ENCODE assay signal across 5 worm cellular contexts in the genomic region with DNA sequence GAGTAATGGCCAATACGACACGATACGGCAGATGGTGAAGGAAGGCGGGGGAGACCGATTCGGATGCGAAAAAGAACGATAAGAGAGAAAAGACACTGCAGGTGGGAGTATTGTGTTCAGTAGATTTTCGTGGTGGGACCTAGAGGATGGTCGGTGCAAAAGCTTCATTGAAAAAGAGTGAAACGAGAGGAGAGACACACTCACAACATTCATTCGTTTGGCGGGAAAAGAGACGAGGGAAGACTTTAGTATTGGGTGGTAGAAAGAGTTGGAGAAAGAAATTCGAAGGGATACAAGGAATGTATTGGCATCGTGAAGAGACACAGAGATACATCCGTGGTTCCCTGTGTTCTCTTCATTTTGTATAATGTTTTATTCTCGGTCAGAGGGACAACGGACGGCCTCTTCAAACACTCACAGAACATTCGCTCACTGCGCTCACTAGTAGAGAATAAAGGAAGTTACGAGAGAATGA.
A peak's percentile ranks its signal among the peaks of the same experiment; 100 is the strongest.
TF ChIP-seq lines count a peak whose summit lies in the region.

No protein-coding gene starts in this region.

TF ChIP-seq in whole organism, L1 larva, 84 proteins besides CTCF, POLR2A, EP300 and RAD21 (continues in another document):
- TF ChIP-seq mab-9 (GFP tag; IDR thresholded peaks at IDR 0.05; lab: Robert Waterston, UW) (no peak), mep-1 (tag; optimal IDR thresholded peaks at IDR 0.05; lab: Kevin White, UChicago) (peak; percentile 82), aha-1 (tag; optimal IDR thresholded peaks at IDR 0.05; lab: Kevin White, UChicago) (no peak), ces-1 (GFP tag; optimal IDR thresholded peaks at IDR 0.05; lab: Kevin White, UChicago) (no peak), aly-2 (tag; optimal IDR thresholded peaks at IDR 0.05; lab: Kevin White, UChicago) (peak; percentile 77), nhr-90 (tag; optimal IDR thresholded peaks at IDR 0.05; lab: Kevin White, UChicago; ENCODE audit: poor library complexity) (peak; percentile 63), skn-1 (tag; optimal IDR thresholded peaks at IDR 0.05; lab: Kevin White, UChicago) (peak; percentile 19), ceh-8 (GFP tag; optimal IDR thresholded peaks at IDR 0.05; lab: Kevin White, UChicago) (peak; percentile 10), zip-4 (GFP tag; optimal IDR thresholded peaks at IDR 0.05; lab: Kevin White, UChicago) (peak; percentile 10), nhr-19 (GFP tag; conservative IDR thresholded peaks at IDR 0.05; lab: Robert Waterston, UW) (peak; percentile 75), unc-130 (tag; optimal IDR thresholded peaks at IDR 0.05; lab: Kevin White, UChicago) (peak; percentile 42), F16B12.6 (tag; optimal IDR thresholded peaks at IDR 0.05; lab: Kevin White, UChicago) (peak; percentile 16), nhr-71 (tag; optimal IDR thresholded peaks at IDR 0.05; lab: Kevin White, UChicago) (peak; percentile 87), fkh-8 (tag; optimal IDR thresholded peaks at IDR 0.05; lab: Kevin White, UChicago) (peak; percentile 80), rnt-1 (tag; optimal IDR thresholded peaks at IDR 0.05; lab: Kevin White, UChicago) (peak; percentile 65), mdl-1 (tag; optimal IDR thresholded peaks at IDR 0.05; lab: Kevin White, UChicago) (peak in 1 of 2 experiments; percentile 51), jun-1 (tag; optimal IDR thresholded peaks at IDR 0.05; lab: Kevin White, UChicago) (peak; percentile 50)

TF ChIP-seq in whole organism, L3 larva, 47 proteins besides CTCF, POLR2A, EP300 and RAD21 (continues in another document):
- no peak for TF ChIP-seq ZK546.5 (tag; optimal IDR thresholded peaks at IDR 0.05; lab: Kevin White, UChicago)
- TF ChIP-seq lin-15B (tag; optimal IDR thresholded peaks at IDR 0.05; lab: Kevin White, UChicago) = peak; percentile 87
- peak; percentile 80 for TF ChIP-seq jun-1 (tag; optimal IDR thresholded peaks at IDR 0.05; lab: Kevin White, UChicago)
- TF ChIP-seq eor-1 (tag; optimal IDR thresholded peaks at IDR 0.05; lab: Kevin White, UChicago) = no peak
- no peak for TF ChIP-seq daf-12 (tag; optimal IDR thresholded peaks at IDR 0.05; lab: Kevin White, UChicago)
- peak; percentile 59 for TF ChIP-seq ama-1 (optimal IDR thresholded peaks at IDR 0.05; lab: Kevin White, UChicago)
- no peak for TF ChIP-seq nhr-77 (tag; optimal IDR thresholded peaks at IDR 0.05; lab: Kevin White, UChicago)
- TF ChIP-seq fkh-10 (GFP tag; optimal IDR thresholded peaks at IDR 0.05; lab: Kevin White, UChicago) = peak; percentile 11
- no peak for TF ChIP-seq aly-2 (tag; optimal IDR thresholded peaks at IDR 0.05; lab: Kevin White, UChicago)
- peak; percentile 70 for TF ChIP-seq snpc-4 (tag; optimal IDR thresholded peaks at IDR 0.05; lab: Kevin White, UChicago)
- TF ChIP-seq ztf-11 (tag; optimal IDR thresholded peaks at IDR 0.05; lab: Kevin White, UChicago) = no peak
- TF ChIP-seq pha-4 (tag; optimal IDR thresholded peaks at IDR 0.05; lab: Kevin White, UChicago) = peak; percentile 82
- no peak for TF ChIP-seq nhr-76 (tag; optimal IDR thresholded peaks at IDR 0.05; lab: Kevin White, UChicago)
- peak; percentile 67 for TF ChIP-seq lin-39 (tag; optimal IDR thresholded peaks at IDR 0.05; lab: Kevin White, UChicago)
- TF ChIP-seq nhr-43 (tag; optimal IDR thresholded peaks at IDR 0.05; lab: Kevin White, UChicago; ENCODE audit: poor library complexity, severe bottlenecking) = peak; percentile 51
- peak; percentile 7 for TF ChIP-seq nhr-11 (tag; optimal IDR thresholded peaks at IDR 0.05; lab: Kevin White, UChicago)
- no peak for TF ChIP-seq unc-39 (tag; optimal IDR thresholded peaks at IDR 0.05; lab: Kevin White, UChicago)
- TF ChIP-seq nhr-25 (tag; optimal IDR thresholded peaks at IDR 0.05; lab: Kevin White, UChicago) = peak; percentile 73

TF ChIP-seq in whole organism, early embryonic, 17 proteins besides CTCF, POLR2A, EP300 and RAD21:
- TF ChIP-seq hmg-4 (GFP tag; optimal IDR thresholded peaks at IDR 0.05; lab: Kevin White, UChicago) (peak; percentile 78), tra-4 (tag; optimal IDR thresholded peaks at IDR 0.05; lab: Kevin White, UChicago) (no peak), F13C5.2 (tag; optimal IDR thresholded peaks at IDR 0.05; lab: Kevin White, UChicago) (peak; percentile 49), aly-1 (tag; optimal IDR thresholded peaks at IDR 0.05; lab: Kevin White, UChicago) (peak; percentile 72), flt-1 (GFP tag; IDR thresholded peaks at IDR 0.05; lab: Robert Waterston, UW) (no peak)
TF ChIP-seq in whole organism, early embryonic: peak in this region for 3.

TF ChIP-seq in whole organism, midembryonic, 9 proteins besides CTCF, POLR2A, EP300 and RAD21:
- TF ChIP-seq T22C8.4 (GFP tag; IDR thresholded peaks at IDR 0.05; lab: Robert Waterston, UW) = no peak
- no peak for TF ChIP-seq tab-1 (GFP tag; IDR thresholded peaks at IDR 0.05; lab: Robert Waterston, UW)
- TF ChIP-seq med-1 (GFP tag; optimal IDR thresholded peaks at IDR 0.05; lab: Kevin White, UChicago; ENCODE audit: insufficient read depth) = no peak
- TF ChIP-seq cog-1 (tag; optimal IDR thresholded peaks at IDR 0.05; lab: Kevin White, UChicago) = peak; percentile 67
- no peak for TF ChIP-seq ztf-23 (GFP tag; IDR thresholded peaks at IDR 0.05; lab: Robert Waterston, UW)
- peak; percentile 27; the same call in 1 of the 2 replicates for TF ChIP-seq ztf-29 (GFP tag; IDR thresholded peaks at IDR 0.05; lab: Robert Waterston, UW)
- TF ChIP-seq ref-1 (GFP tag; conservative IDR thresholded peaks at IDR 0.05; lab: Robert Waterston, UW) = no peak
- TF ChIP-seq flt-1 (GFP tag; IDR thresholded peaks at IDR 0.05; lab: Robert Waterston, UW) = peak; percentile 68
- TF ChIP-seq klf-2 (GFP tag; conservative IDR thresholded peaks at IDR 0.05; lab: Robert Waterston, UW) = no peak

TF ChIP-seq in whole organism, young adult, 124 proteins besides CTCF, POLR2A, EP300 and RAD21 (continues in another document):
- TF ChIP-seq sea-2 (GFP tag; IDR thresholded peaks at IDR 0.05; lab: Robert Waterston, UW) = no peak
- TF ChIP-seq gei-17 (GFP tag; optimal IDR thresholded peaks at IDR 0.05; lab: Kevin White, UChicago) = peak; percentile 8
- TF ChIP-seq B0261.1 (tag; optimal IDR thresholded peaks at IDR 0.05; lab: Kevin White, UChicago) = no peak
- TF ChIP-seq dpl-1 (GFP tag; optimal IDR thresholded peaks at IDR 0.05; lab: Kevin White, UChicago) = peak; percentile 31
- TF ChIP-seq K12H6.12 (tag; optimal IDR thresholded peaks at IDR 0.05; lab: Kevin White, UChicago) = peak; percentile 73
- peak; percentile 20 for TF ChIP-seq ztf-18 (tag; optimal IDR thresholded peaks at IDR 0.05; lab: Kevin White, UChicago)
- peak; percentile 65; the same call in 1 of the 2 replicates for TF ChIP-seq ekl-4 (GFP tag; IDR thresholded peaks at IDR 0.05; lab: Robert Waterston, UW)
- TF ChIP-seq dox-1 (GFP tag; IDR thresholded peaks at IDR 0.05; lab: Robert Waterston, UW) = peak; percentile 59
- peak; percentile 39 for TF ChIP-seq somi-1 (GFP tag; optimal IDR thresholded peaks at IDR 0.05; lab: Kevin White, UChicago)
- no peak for TF ChIP-seq F57C9.4 (tag; optimal IDR thresholded peaks at IDR 0.05; lab: Kevin White, UChicago)
- TF ChIP-seq die-1 (tag; optimal IDR thresholded peaks at IDR 0.05; lab: Kevin White, UChicago) = peak; percentile 22
- TF ChIP-seq zfh-2 (GFP tag; conservative IDR thresholded peaks at IDR 0.05; lab: Robert Waterston, UW) = peak; percentile 43; the same call in 1 of the 2 replicates
- TF ChIP-seq Y95B8A.8 (GFP tag; IDR thresholded peaks at IDR 0.05; lab: Robert Waterston, UW) = no peak
- TF ChIP-seq zim-3 (tag; optimal IDR thresholded peaks at IDR 0.05; lab: Kevin White, UChicago) = no peak
- no peak for TF ChIP-seq snpc-4 (GFP tag; optimal IDR thresholded peaks at IDR 0.05; lab: Kevin White, UChicago)
- TF ChIP-seq snpc-4 (tag; optimal IDR thresholded peaks at IDR 0.05; lab: Kevin White, UChicago) = peak in 3 of 4 experiments; percentile 5 to 46 (median 39)
- peak; percentile 24 for TF ChIP-seq chd-7 (tag; optimal IDR thresholded peaks at IDR 0.05; lab: Kevin White, UChicago)
- TF ChIP-seq madf-6 (GFP tag; IDR thresholded peaks at IDR 0.05; lab: Robert Waterston, UW) = peak; percentile 29
- TF ChIP-seq ZK185.1 (tag; optimal IDR thresholded peaks at IDR 0.05; lab: Kevin White, UChicago; ENCODE audit: poor library complexity, severe bottlenecking) = peak; percentile 53
- TF ChIP-seq attf-5 (GFP tag; optimal IDR thresholded peaks at IDR 0.05; lab: Kevin White, UChicago) = peak; percentile 79
- TF ChIP-seq B0336.3 (GFP tag; IDR thresholded peaks at IDR 0.05; lab: Robert Waterston, UW) = peak; percentile 62; the same call in 1 of the 2 replicates
- no peak for TF ChIP-seq F23B12.7 (tag; optimal IDR thresholded peaks at IDR 0.05; lab: Kevin White, UChicago; ENCODE audit: insufficient read depth)
- TF ChIP-seq madf-10 (tag; optimal IDR thresholded peaks at IDR 0.05; lab: Kevin White, UChicago) = peak; percentile 54
- TF ChIP-seq B0035.1 (tag; optimal IDR thresholded peaks at IDR 0.05; lab: Kevin White, UChicago) = no peak
- TF ChIP-seq nhr-80 (tag; optimal IDR thresholded peaks at IDR 0.05; lab: Kevin White, UChicago) = peak; percentile 78
- no peak for TF ChIP-seq rcor-1 (GFP tag; IDR thresholded peaks at IDR 0.05; lab: Robert Waterston, UW)
- TF ChIP-seq tlf-1 (GFP tag; optimal IDR thresholded peaks at IDR 0.05; lab: Kevin White, UChicago) = peak; percentile 2
- no peak for TF ChIP-seq hlh-26 (GFP tag; conservative IDR thresholded peaks at IDR 0.05; lab: Robert Waterston, UW)
- peak; percentile 80; the same call in 1 of the 2 replicates for TF ChIP-seq hmg-1.2 (GFP tag; IDR thresholded peaks at IDR 0.05; lab: Robert Waterston, UW)
- peak; percentile 22; the same call in 1 of the 2 replicates for TF ChIP-seq F33H1.4 (GFP tag; IDR thresholded peaks at IDR 0.05; lab: Robert Waterston, UW)
- TF ChIP-seq mcd-1 (GFP tag; IDR thresholded peaks at IDR 0.05; lab: Robert Waterston, UW) = peak; percentile 47; the same call in 1 of the 2 replicates
- no peak for TF ChIP-seq ceh-100 (GFP tag; IDR thresholded peaks at IDR 0.05; lab: Robert Waterston, UW)
- peak; percentile 34 for TF ChIP-seq repo-1 (tag; optimal IDR thresholded peaks at IDR 0.05; lab: Kevin White, UChicago)
- no peak for TF ChIP-seq cebp-1 (GFP tag; IDR thresholded peaks at IDR 0.05; lab: Robert Waterston, UW)
- peak; percentile 77 for TF ChIP-seq cebp-1 (tag; optimal IDR thresholded peaks at IDR 0.05; lab: Kevin White, UChicago)
- peak in 1 of 2 experiments; percentile 44 for TF ChIP-seq let-607 (tag; optimal IDR thresholded peaks at IDR 0.05; lab: Kevin White, UChicago)
- 0 out of 2 replicates have a peak, but pooled peaks have one; percentile 40 for TF ChIP-seq Y53G8AR.9 (GFP tag; conservative IDR thresholded peaks at IDR 0.05; lab: Robert Waterston, UW)
- TF ChIP-seq nfya-1 (tag; optimal IDR thresholded peaks at IDR 0.05; lab: Kevin White, UChicago; ENCODE audit: borderline replicate concordance, insufficient read depth) = no peak
- 0 out of 2 replicates have a peak, but pooled peaks have one; percentile 21 for TF ChIP-seq attf-3 (GFP tag; conservative IDR thresholded peaks at IDR 0.05; lab: Robert Waterston, UW)
